Fruit fly (Drosophila melanogaster): ENCODE measurements around the gene CG10375.

The CG10375 gene

dm6 chr3R:23757912-23758607 lies 9.5 kb upstream of the CG10375 start, which contains the start of the genes PTPMT1 and Hrd3 (continued):
- peak; percentile 97 for TF ChIP-seq slp2 (GFP tag; optimal IDR thresholded peaks at IDR 0.05)
- peak; percentile 87 for TF ChIP-seq Neu2 (GFP tag; optimal IDR thresholded peaks at IDR 0.05; ENCODE audit: borderline replicate concordance)
- TF ChIP-seq CG7987 (GFP tag; optimal IDR thresholded peaks at IDR 0.05) = peak; percentile 94
- peak; percentile 92 for TF ChIP-seq Jarid2 (GFP tag; optimal IDR thresholded peaks at IDR 0.05)
- no peak for TF ChIP-seq HLH4C (GFP tag; IDR thresholded peaks at IDR 0.05; ENCODE audit: partially characterized antibody)
- peak; percentile 96 for TF ChIP-seq sob (GFP tag; IDR thresholded peaks at IDR 0.05)
- TF ChIP-seq CG13624 (GFP tag; optimal IDR thresholded peaks at IDR 0.05) = peak; percentile 98
- peak; percentile 98 for TF ChIP-seq Sox102F (GFP tag; optimal IDR thresholded peaks at IDR 0.05)
- peak; percentile 97 for TF ChIP-seq CG16863 (GFP tag; optimal IDR thresholded peaks at IDR 0.05)
- peak; percentile 99 for TF ChIP-seq Hmr (GFP tag; optimal IDR thresholded peaks at IDR 0.05)
- TF ChIP-seq slou (GFP tag; optimal IDR thresholded peaks at IDR 0.05) = peak; percentile 98
- TF ChIP-seq vnd (GFP tag; IDR thresholded peaks at IDR 0.05; ENCODE audit: partially characterized antibody) = no peak
- peak; percentile 98 to 99 for TF ChIP-seq dpn (GFP tag; optimal IDR thresholded peaks at IDR 0.05)
- peak; percentile 99 for TF ChIP-seq CG13424 (tag; optimal IDR thresholded peaks at IDR 0.05)
- peak; percentile 84 for TF ChIP-seq ftz-f1 (GFP tag; optimal IDR thresholded peaks at IDR 0.05)
- TF ChIP-seq Dbx (GFP tag; IDR thresholded peaks at IDR 0.05) = peak; percentile 97
- TF ChIP-seq Fer1 (GFP tag; optimal IDR thresholded peaks at IDR 0.05) = peak; percentile 98
- TF ChIP-seq CG43689 (GFP tag; IDR thresholded peaks at IDR 0.05) = peak; percentile 82
- TF ChIP-seq chn (GFP tag; optimal IDR thresholded peaks at IDR 0.05) = peak; percentile 98
- TF ChIP-seq CG9727 (GFP tag; optimal IDR thresholded peaks at IDR 0.05) = peak; percentile 100
- TF ChIP-seq MTF-1 (GFP tag; optimal IDR thresholded peaks at IDR 0.05; ENCODE audit: borderline replicate concordance) = peak; percentile 86
- TF ChIP-seq CG17568 (GFP tag; optimal IDR thresholded peaks at IDR 0.05) = no peak
- peak; percentile 98 for TF ChIP-seq CG4617 (GFP tag; optimal IDR thresholded peaks at IDR 0.05; ENCODE audit: borderline replicate concordance)
- peak; percentile 89 for TF ChIP-seq dan (GFP tag; IDR thresholded peaks at IDR 0.05)
- peak; percentile 93 for TF ChIP-seq CG14667 (GFP tag; IDR thresholded peaks at IDR 0.05)
- TF ChIP-seq grn (GFP tag; optimal IDR thresholded peaks at IDR 0.05) = peak; percentile 83
- peak; percentile 93 for TF ChIP-seq CG11085 (GFP tag; IDR thresholded peaks at IDR 0.05)
- peak; percentile 95 for TF ChIP-seq emc (GFP tag; optimal IDR thresholded peaks at IDR 0.05)
- TF ChIP-seq cg (GFP tag; optimal IDR thresholded peaks at IDR 0.05) = no peak
- peak; percentile 93 for TF ChIP-seq CG17186 (GFP tag; optimal IDR thresholded peaks at IDR 0.05)
- peak; percentile 95 for TF ChIP-seq gcm2 (GFP tag; optimal IDR thresholded peaks at IDR 0.05)
- TF ChIP-seq CG9817 (tag; optimal IDR thresholded peaks at IDR 0.05) = peak; percentile 98
- TF ChIP-seq ssp (GFP tag; IDR thresholded peaks at IDR 0.05) = peak; percentile 90
- peak; percentile 98 for TF ChIP-seq CG1647 (GFP tag; optimal IDR thresholded peaks at IDR 0.05)
- TF ChIP-seq Trl (optimal IDR thresholded peaks at IDR 0.05) = no peak
- peak; percentile 97 for TF ChIP-seq Trl (GFP tag; optimal IDR thresholded peaks at IDR 0.05)
- no peak for TF ChIP-seq CG8478 (optimal IDR thresholded peaks at IDR 0.05)
- peak; percentile 86 for TF ChIP-seq Deaf1 (tag; optimal IDR thresholded peaks at IDR 0.05)
- TF ChIP-seq CG11093 (GFP tag; IDR thresholded peaks at IDR 0.05) = peak; percentile 97
- peak; percentile 77 for TF ChIP-seq dimm (GFP tag; IDR thresholded peaks at IDR 0.05)
- TF ChIP-seq B-H1 (GFP tag; IDR thresholded peaks at IDR 0.05) = peak; percentile 92
- TF ChIP-seq Six4 (GFP tag; optimal IDR thresholded peaks at IDR 0.05) = peak; percentile 98
- peak; percentile 24; the same call in 1 of the 2 replicates for TF ChIP-seq CG13287 (GFP tag; IDR thresholded peaks at IDR 0.05; ENCODE audit: partially characterized antibody)
- TF ChIP-seq CG8924 (tag; optimal IDR thresholded peaks at IDR 0.05) = peak; percentile 99
- TF ChIP-seq ab (GFP tag; optimal IDR thresholded peaks at IDR 0.05) = peak; percentile 95
- peak; percentile 97 for TF ChIP-seq CG9437 (GFP tag; optimal IDR thresholded peaks at IDR 0.05)
- peak; percentile 99 for TF ChIP-seq Pdp1 (GFP tag; optimal IDR thresholded peaks at IDR 0.05)
- TF ChIP-seq CG6272 (GFP tag; IDR thresholded peaks at IDR 0.05) = peak; percentile 95
- TF ChIP-seq az2 (GFP tag; optimal IDR thresholded peaks at IDR 0.05) = peak; percentile 99
- TF ChIP-seq ATbp (GFP tag; optimal IDR thresholded peaks at IDR 0.05) = peak; percentile 96

Measured in whole organism, embryonic.